Worm (Caenorhabditis elegans): ENCODE results near the gene kbp-3.

DNA sequence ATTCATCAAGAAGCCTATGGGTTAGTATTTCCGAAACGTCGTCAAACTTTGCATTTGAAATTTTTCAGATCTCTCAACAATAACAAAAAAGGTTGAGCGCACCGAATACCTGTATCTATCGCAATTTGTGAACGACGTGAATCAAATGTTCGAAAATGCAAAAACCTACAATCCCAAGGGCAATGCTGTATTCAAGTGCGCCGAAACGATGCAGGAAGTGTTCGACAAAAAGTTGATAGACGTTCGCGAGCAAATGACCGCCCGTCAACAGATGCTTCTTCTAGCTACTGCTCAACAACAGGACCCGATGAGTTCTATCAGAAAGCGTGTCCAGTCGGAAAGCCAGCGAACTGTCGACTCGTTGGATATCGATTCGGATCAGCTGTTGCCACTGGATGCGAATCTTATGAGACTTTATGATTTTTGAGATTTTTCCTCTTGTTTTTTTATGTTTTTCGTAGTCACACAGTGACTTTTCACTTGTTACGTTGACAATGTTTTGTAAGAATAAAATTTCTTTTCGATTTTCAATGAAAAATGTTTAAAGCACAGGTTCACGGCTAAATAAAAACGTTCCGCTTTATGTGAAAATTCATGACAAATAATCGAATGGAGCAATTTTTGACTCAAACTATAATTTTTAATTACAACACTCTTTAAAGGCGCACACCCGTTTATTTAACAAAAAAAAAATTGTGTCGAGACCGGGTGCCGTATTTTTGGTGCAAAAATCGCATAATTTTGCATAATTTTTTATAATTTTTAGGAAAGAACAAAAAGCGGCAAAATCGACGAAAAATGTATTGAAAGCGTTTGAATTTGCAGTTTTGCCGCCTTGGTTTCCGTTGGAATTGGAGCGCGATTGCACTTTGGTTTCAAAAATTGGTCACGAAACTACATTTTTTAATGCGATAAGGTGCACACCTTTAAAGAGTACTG lies 17.7 kb upstream of the kbp-3 start:
- no peak for TF ChIP-seq unc-39 (tag; optimal IDR thresholded peaks at IDR 0.05)
- TF ChIP-seq ztf-11 (tag; optimal IDR thresholded peaks at IDR 0.05): no peak
- no peak for TF ChIP-seq bed-3 (GFP tag; optimal IDR thresholded peaks at IDR 0.05)
- no peak for TF ChIP-seq pha-4 (tag; optimal IDR thresholded peaks at IDR 0.05)
- TF ChIP-seq lin-13 (tag; optimal IDR thresholded peaks at IDR 0.05): no peak
- TF ChIP-seq elt-1 (tag; optimal IDR thresholded peaks at IDR 0.05; ENCODE audit: borderline replicate concordance, insufficient read depth): no peak
- no peak for TF ChIP-seq elt-3 (tag; optimal IDR thresholded peaks at IDR 0.05)
- TF ChIP-seq unc-62 (GFP tag; optimal IDR thresholded peaks at IDR 0.05): no peak
- TF ChIP-seq nhr-2 (tag; optimal IDR thresholded peaks at IDR 0.05): no peak
- TF ChIP-seq nhr-12 (tag; optimal IDR thresholded peaks at IDR 0.05): no peak
- no peak for TF ChIP-seq blmp-1 (tag; optimal IDR thresholded peaks at IDR 0.05)
